Fruit fly (Drosophila melanogaster) whole organism, embryonic: ENCODE results near the gene CG9626.

Source experiments
- CG10431 ChIP-seq: fragments of 200-800 bp; sonication (Bioruptor generic); optimal IDR thresholded peaks from 3 replicates; lab custom pipeline; 2018; ENCODE audit warnings: missing biosample characterization, mild to moderate bottlenecking, missing genetic modification characterization
- CG11456 ChIP-seq: fragments of 200-800 bp; sonication (Bioruptor generic); IDR thresholded peaks from 3 replicates; pipeline ENCODE4 v1.3.6; 2022; ENCODE audit warnings: missing biosample characterization, missing genetic modification characterization
- CG12155 ChIP-seq: fragments of 200-800 bp; sonication (Bioruptor generic); optimal IDR thresholded peaks from 3 replicates; lab custom pipeline; 2016; ENCODE audit warnings: missing biosample characterization, missing genetic modification characterization
- CG14667 ChIP-seq: fragments of 200-800 bp; sonication (Bioruptor generic); IDR thresholded peaks from 2 replicates; pipeline ENCODE4 v1.3.6; 2022; ENCODE audit warnings: missing biosample characterization, missing genetic modification characterization
- CG15011 ChIP-seq: fragments of 200-800 bp; sonication (Bioruptor generic); optimal IDR thresholded peaks from 3 replicates; lab custom pipeline; 2018; ENCODE audit warnings: missing biosample characterization, mild to moderate bottlenecking, missing genetic modification characterization
- CG1603 ChIP-seq: fragments of 200-800 bp; sonication (Bioruptor generic); optimal IDR thresholded peaks from 2 replicates; lab custom pipeline; 2019; ENCODE audit warnings: missing biosample characterization, mild to moderate bottlenecking, missing genetic modification characterization, moderate library complexity
- CG3163 ChIP-seq: fragments of 200-800 bp; sonication (Bioruptor generic); optimal IDR thresholded peaks from 3 replicates; lab custom pipeline; 2016; ENCODE audit warnings: missing biosample characterization, missing genetic modification characterization
- CG4360 ChIP-seq: fragments of 200-800 bp; sonication (Bioruptor generic); IDR thresholded peaks from 2 replicates; pipeline ENCODE4 v1.3.6; 2022; ENCODE audit warnings: missing biosample characterization, missing genetic modification characterization
- Sox100B ChIP-seq: fragments of 200-800 bp; sonication (Bioruptor generic); optimal IDR thresholded peaks from 3 replicates; lab custom pipeline; 2018; ENCODE audit warnings: missing biosample characterization, mild to moderate bottlenecking, missing genetic modification characterization
- gro ChIP-seq: fragments of 200-800 bp; sonication (Bioruptor generic); optimal IDR thresholded peaks from 2 replicates; lab custom pipeline; 2016; ENCODE audit warnings: missing biosample characterization, missing genetic modification characterization
- nerfin-1 ChIP-seq: fragments of 200-800 bp; sonication (Bioruptor generic); optimal IDR thresholded peaks from 3 replicates; lab custom pipeline; 2019; ENCODE audit warnings: missing biosample characterization, mild to moderate bottlenecking, missing genetic modification characterization, moderate library complexity
- onecut ChIP-seq: fragments of 200-800 bp; sonication (Bioruptor generic); IDR thresholded peaks from 2 replicates; pipeline ENCODE4 v1.3.6; 2022; ENCODE audit warnings: missing biosample characterization, missing genetic modification characterization
- zfh2 ChIP-seq: fragments of 200-800 bp; sonication (Bioruptor generic); optimal IDR thresholded peaks from 2 replicates; lab custom pipeline; 2016; ENCODE audit warnings: missing biosample characterization, missing genetic modification characterization

DNA sequence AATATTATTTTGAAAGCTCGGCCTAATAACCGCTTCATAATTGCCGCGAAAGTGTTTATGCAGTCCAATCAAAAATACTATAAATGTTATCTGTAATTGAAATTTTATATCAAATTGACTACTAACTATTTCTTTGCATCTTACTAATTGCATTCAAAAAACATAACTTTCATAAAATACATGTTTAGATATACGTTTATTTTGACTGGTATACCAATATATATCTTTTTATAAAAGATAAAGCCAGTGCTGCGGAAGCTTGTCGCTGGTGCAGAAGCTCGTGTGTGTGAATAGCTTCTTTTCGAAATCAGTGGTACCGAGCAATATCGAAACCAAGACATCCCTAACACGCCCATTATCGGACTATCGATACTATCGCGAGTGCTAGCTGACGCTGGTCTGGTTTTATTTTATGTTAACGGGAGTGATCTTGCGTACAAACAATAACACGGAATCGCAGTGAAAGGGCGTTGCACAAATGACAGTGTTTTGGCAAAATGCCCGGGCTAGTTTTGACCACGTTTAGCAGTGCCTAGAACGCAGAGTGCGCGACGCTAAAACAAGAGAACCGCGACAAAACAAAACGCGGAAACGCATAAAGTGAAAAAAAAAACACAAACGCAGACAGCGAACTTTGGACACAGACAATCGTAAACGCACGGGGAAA lies 48.8 kb upstream of the CG9626 start, which contains the start of gene Atg13:
- TF ChIP-seq Sox100B (GFP tag; lab: Kevin White, UChicago) (no peak), CG3163 (GFP tag; lab: Kevin White, UChicago) (no peak), gro (GFP tag; lab: Kevin White, UChicago) (no peak), CG1603 (tag; lab: Kevin White, UChicago) (peak; percentile 16), CG15011 (GFP tag; lab: Kevin White, UChicago) (no peak), onecut (GFP tag; lab: Robert Waterston, UW) (no peak), zfh2 (GFP tag; lab: Kevin White, UChicago) (peak; percentile 5), nerfin-1 (tag; lab: Kevin White, UChicago) (no peak), CG12155 (peak; percentile 20), CG14667 (GFP tag; lab: Robert Waterston, UW) (no peak), CG11456 (GFP tag; lab: Robert Waterston, UW) (0 out of 3 replicates have a peak, but pooled peaks have one; percentile 45), CG4360 (GFP tag; lab: Robert Waterston, UW) (no peak), CG10431 (GFP tag; lab: Kevin White, UChicago) (no peak)
